Worm (Caenorhabditis elegans): ENCODE measurements around the gene adk-1.
"Not testable (repeated sequence)": the region's sequence is repeated elsewhere in the genome, so short reads cannot be mapped to it uniquely, and the experiment has no call there.

Gene adk-1

ce11 chrIV:11257476-11257875, 46.8 kb upstream of the adk-1 start (continued):
- TF ChIP-seq ama-1 (optimal IDR thresholded peaks at IDR 0.05) (no peak), lin-1 (GFP tag; IDR thresholded peaks at IDR 0.05) (0 out of 2 replicates have a peak, but pooled peaks have one; percentile 28), lin-29 (GFP tag; IDR thresholded peaks at IDR 0.05) (no peak), lin-39 (tag; optimal IDR thresholded peaks at IDR 0.05) (no peak), rbr-2 (tag; optimal IDR thresholded peaks at IDR 0.05) (no peak), nhr-10 (tag; optimal IDR thresholded peaks at IDR 0.05) (no peak), D1046.2 (GFP tag; IDR thresholded peaks at IDR 0.05) (no peak), dmd-9 (GFP tag; IDR thresholded peaks at IDR 0.05) (no peak), php-3 (GFP tag; IDR thresholded peaks at IDR 0.05) (0 out of 2 replicates have a peak, but pooled peaks have one; percentile 19), ztf-11 (tag; optimal IDR thresholded peaks at IDR 0.05) (no peak), madf-9 (GFP tag; conservative IDR thresholded peaks at IDR 0.05) (no peak), aly-2 (tag; optimal IDR thresholded peaks at IDR 0.05) (no peak), daf-16 (GFP tag; optimal IDR thresholded peaks at IDR 0.05) (no peak), daf-16 (tag; optimal IDR thresholded peaks at IDR 0.05) (peak; percentile 48), dve-1 (tag; optimal IDR thresholded peaks at IDR 0.05; ENCODE audit: insufficient read depth) (peak; percentile 45), madf-5 (GFP tag; IDR thresholded peaks at IDR 0.05) (no peak), F10B5.3 (tag; optimal IDR thresholded peaks at IDR 0.05) (no peak), pqm-1 (tag; optimal IDR thresholded peaks at IDR 0.05) (peak; percentile 96), nhr-111 (GFP tag; optimal IDR thresholded peaks at IDR 0.05) (no peak), nhr-102 (tag; optimal IDR thresholded peaks at IDR 0.05) (no peak), unc-130 (GFP tag; optimal IDR thresholded peaks at IDR 0.05) (no peak), F37D6.2 (tag; optimal IDR thresholded peaks at IDR 0.05) (no peak), nhr-25 (tag; optimal IDR thresholded peaks at IDR 0.05; ENCODE audit: borderline replicate concordance, insufficient read depth) (no peak), hif-1 (tag; optimal IDR thresholded peaks at IDR 0.05) (no peak), nhr-237 (tag; optimal IDR thresholded peaks at IDR 0.05) (no peak), nhr-11 (tag; optimal IDR thresholded peaks at IDR 0.05) (no peak), nhr-77 (tag; optimal IDR thresholded peaks at IDR 0.05) (peak; percentile 42), ceh-20 (GFP tag; IDR thresholded peaks at IDR 0.05) (no peak), T20F7.1 (GFP tag; optimal IDR thresholded peaks at IDR 0.05) (no peak), gei-8 (GFP tag; optimal IDR thresholded peaks at IDR 0.05) (no peak), lsy-2 (tag; optimal IDR thresholded peaks at IDR 0.05) (no peak), sdz-12 (GFP tag; optimal IDR thresholded peaks at IDR 0.05) (no peak), tra-1 (GFP tag; IDR thresholded peaks at IDR 0.05) (0 out of 2 replicates have a peak, but pooled peaks have one; percentile 23), ZK546.5 (tag; optimal IDR thresholded peaks at IDR 0.05) (no peak)

- TF ChIP-seq unc-62 (GFP tag; optimal IDR thresholded peaks at IDR 0.05 in 1 of 2) = peak in 1 of 2 experiments; percentile 42
- not testable (repeated sequence) for TF ChIP-seq unc-62 (tag; optimal IDR thresholded peaks at IDR 0.05)
These were observed 43.1 kb upstream of the adk-1 start, which contains the start of gene C05C12.1 for ce11 chrIV:11253689-11254088. TSS of gene C05C12.1 (plus strand) at chrIV:11253989.

- peak; percentile 46; the same call in 1 of the 2 replicates for TF ChIP-seq php-3 (GFP tag; IDR thresholded peaks at IDR 0.05)
- no peak for TF ChIP-seq daf-16 (GFP tag; optimal IDR thresholded peaks at IDR 0.05)
- peak; percentile 72 for TF ChIP-seq daf-16 (tag; optimal IDR thresholded peaks at IDR 0.05)
- no peak for TF ChIP-seq lin-13 (GFP tag; optimal IDR thresholded peaks at IDR 0.05)
- peak; percentile 71 for TF ChIP-seq nhr-28 (tag; optimal IDR thresholded peaks at IDR 0.05)
- TF ChIP-seq snpc-4 (tag; optimal IDR thresholded peaks at IDR 0.05) = no peak
- peak; percentile 20 for TF ChIP-seq nhr-77 (tag; optimal IDR thresholded peaks at IDR 0.05)
- peak; percentile 57 for TF ChIP-seq pqm-1 (tag; optimal IDR thresholded peaks at IDR 0.05)
- no peak for TF ChIP-seq ceh-20 (GFP tag; IDR thresholded peaks at IDR 0.05)
- no peak for TF ChIP-seq ZK337.2 (GFP tag; IDR thresholded peaks at IDR 0.05)
- peak; percentile 51 for TF ChIP-seq dve-1 (tag; optimal IDR thresholded peaks at IDR 0.05; ENCODE audit: insufficient read depth)
- TF ChIP-seq aha-1 (tag) = peak; percentile 13
- TF ChIP-seq hlh-30 (tag; optimal IDR thresholded peaks at IDR 0.05; ENCODE audit: insufficient read depth) = peak; percentile 30
These were observed 37.5 kb upstream of the adk-1 start, which contains the start of gene C05C12.4 for ce11 chrIV:11248031-11248631. TSS of gene C05C12.4 (minus strand) at chrIV:11248081.
